Fruit fly (Drosophila melanogaster) S2 (cell line): ENCODE measurements around the gene CG10337.

Experiments used
- CG8478 ChIP-seq: fragments of >200 bp; optimal IDR thresholded peaks from 2 replicates; lab custom pipeline; 2018
- CTCF ChIP-seq, 2 experiments: fragments of >200 bp; optimal IDR thresholded peaks; 2 replicates each; lab custom pipeline; 2018

DNA sequence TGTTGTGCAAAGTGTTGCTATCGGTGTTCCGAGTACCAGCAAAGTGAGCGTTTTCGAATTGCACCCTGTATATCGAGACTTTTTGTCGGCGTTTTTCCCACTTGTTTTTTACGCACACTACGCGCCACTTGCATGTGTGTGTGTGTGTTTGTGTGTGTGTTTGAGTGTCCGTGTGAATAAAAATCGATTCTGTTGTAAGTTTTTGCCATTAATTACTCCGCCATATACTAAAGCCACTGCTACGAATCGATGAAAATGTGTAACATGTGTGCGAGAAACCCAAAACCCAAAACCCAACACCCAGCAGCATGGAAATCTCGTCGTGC is 40.5 kb upstream of the CG10337 start:
- no peak for TF ChIP-seq CG8478 (lab: Kevin White, UChicago)
- no peak for TF ChIP-seq CTCF (optimal IDR thresholded peaks at IDR 0.05; lab: Kevin White, UChicago)
